Fruit fly (Drosophila melanogaster) whole organism, embryonic: Measurements from ENCODE around the gene janB.

ENCODE experiments used
- Abd-B ChIP-seq: fragments of 200-800 bp; sonication (Bioruptor generic); optimal IDR thresholded peaks from 2 replicates; lab custom pipeline; 2018; ENCODE audit warnings: missing biosample characterization, mild to moderate bottlenecking, missing genetic modification characterization, moderate library complexity
- Atf3 ChIP-seq: fragments of 200-800 bp; sonication (Bioruptor generic); optimal IDR thresholded peaks from 3 replicates; lab custom pipeline; 2016; ENCODE audit warnings: missing biosample characterization, missing genetic modification characterization
- CG1024 ChIP-seq: fragments of 200-800 bp; sonication (Bioruptor generic); IDR thresholded peaks from 2 replicates; pipeline ENCODE4 v1.3.6; 2022; ENCODE audit warnings: missing biosample characterization, missing genetic modification characterization
- CG11247 ChIP-seq: fragments of 200-800 bp; sonication (Bioruptor generic); IDR thresholded peaks from 2 replicates; pipeline ENCODE4 v1.3.6; 2022; ENCODE audit warnings: missing biosample characterization, missing genetic modification characterization
- CG12104 ChIP-seq: fragments of 200-800 bp; sonication (Bioruptor generic); optimal IDR thresholded peaks from 3 replicates; lab custom pipeline; 2016; ENCODE audit warnings: missing biosample characterization, missing genetic modification characterization
- CG13894 ChIP-seq: fragments of 200-800 bp; sonication (Bioruptor generic); optimal IDR thresholded peaks from 3 replicates; lab custom pipeline; 2018; ENCODE audit warnings: missing biosample characterization, mild to moderate bottlenecking, missing genetic modification characterization, moderate library complexity
- CG14710 ChIP-seq: fragments of 200-800 bp; sonication (Bioruptor generic); optimal IDR thresholded peaks from 3 replicates; lab custom pipeline; 2019; ENCODE audit warnings: missing biosample characterization, mild to moderate bottlenecking, missing genetic modification characterization, moderate library complexity
- CG17568 ChIP-seq: fragments of 200-800 bp; sonication (Bioruptor generic); optimal IDR thresholded peaks from 2 replicates; lab custom pipeline; 2018; ENCODE audit warnings: missing biosample characterization, mild to moderate bottlenecking, missing genetic modification characterization, moderate library complexity
- CG17802 ChIP-seq: fragments of 200-800 bp; sonication (Bioruptor generic); optimal IDR thresholded peaks from 2 replicates; lab custom pipeline; 2018; ENCODE audit warnings: missing biosample characterization, mild to moderate bottlenecking, missing genetic modification characterization, moderate library complexity
- CG18619 ChIP-seq: fragments of 200-800 bp; sonication (Bioruptor generic); optimal IDR thresholded peaks from 3 replicates; lab custom pipeline; 2017; ENCODE audit warnings: missing biosample characterization, mild to moderate bottlenecking, missing genetic modification characterization
- CG33213 ChIP-seq: fragments of 200-800 bp; sonication (Bioruptor generic); optimal IDR thresholded peaks from 3 replicates; lab custom pipeline; 2016; ENCODE audit warnings: missing biosample characterization, missing genetic modification characterization
- CG34422 ChIP-seq: fragments of 200-800 bp; sonication (Bioruptor generic); IDR thresholded peaks from 3 replicates; pipeline ENCODE4 v1.3.6; 2022; ENCODE audit warnings: missing biosample characterization, missing genetic modification characterization
- CG4282 ChIP-seq: fragments of 200-800 bp; sonication (Bioruptor generic); optimal IDR thresholded peaks from 2 replicates; lab custom pipeline; 2016; ENCODE audit warnings: missing biosample characterization, missing genetic modification characterization
- CG4328 ChIP-seq: fragments of 200-800 bp; sonication (Bioruptor generic); optimal IDR thresholded peaks from 3 replicates; lab custom pipeline; 2017; ENCODE audit warnings: missing biosample characterization, missing genetic modification reagents, missing genetic modification characterization
- CG4360 ChIP-seq: fragments of 200-800 bp; sonication (Bioruptor generic); IDR thresholded peaks from 2 replicates; pipeline ENCODE4 v1.3.6; 2022; ENCODE audit warnings: missing biosample characterization, missing genetic modification characterization
- CG6791 ChIP-seq: fragments of 200-800 bp; sonication (Bioruptor generic); IDR thresholded peaks from 3 replicates; pipeline ENCODE4 v1.3.6; 2022; ENCODE audit warnings: missing biosample characterization, missing genetic modification characterization; ENCODE audit not compliant: partially characterized antibody
- Dip2 ChIP-seq: fragments of 200-800 bp; sonication (Bioruptor generic); IDR thresholded peaks from 2 replicates; pipeline ENCODE4 v1.3.6; 2022; ENCODE audit warnings: missing biosample characterization, missing genetic modification characterization
- Doc3 ChIP-seq: fragments of 200-800 bp; sonication (Bioruptor generic); IDR thresholded peaks from 3 replicates; pipeline ENCODE4 v1.3.6; 2022; ENCODE audit warnings: missing biosample characterization, missing genetic modification characterization; ENCODE audit not compliant: partially characterized antibody
- H15 ChIP-seq: fragments of 200-800 bp; sonication (Bioruptor generic); IDR thresholded peaks from 3 replicates; pipeline ENCODE4 v1.3.6; 2022; ENCODE audit warnings: missing biosample characterization, missing genetic modification characterization
- HLH54F ChIP-seq: fragments of 200-800 bp; sonication (Bioruptor generic); optimal IDR thresholded peaks from 3 replicates; lab custom pipeline; 2016; ENCODE audit warnings: missing biosample characterization, missing genetic modification characterization
- Hmx ChIP-seq: fragments of 200-800 bp; sonication (Bioruptor generic); optimal IDR thresholded peaks from 2 replicates; lab custom pipeline; 2016; ENCODE audit warnings: missing biosample characterization, missing genetic modification characterization
- Hr51 ChIP-seq, 2 experiments: fragments of 200-800 bp; sonication (Bioruptor generic); optimal IDR thresholded peaks; 2 replicates in 1 of 2; 3 replicates in 1 of 2; lab custom pipeline; 2016 to 2018; ENCODE audit warnings: missing biosample characterization in 2 of 2, missing genetic modification characterization in 2 of 2, mild to moderate bottlenecking in 1 of 2, moderate library complexity in 1 of 2
- Kr ChIP-seq: fragments of 200-800 bp; sonication (Bioruptor generic); optimal IDR thresholded peaks from 2 replicates; lab custom pipeline; 2017; ENCODE audit warnings: missing biosample characterization, mild to moderate bottlenecking, missing genetic modification characterization
- MTF-1 ChIP-seq: fragments of 200-800 bp; sonication (Bioruptor generic); optimal IDR thresholded peaks from 2 replicates; lab custom pipeline; 2018; ENCODE audit warnings: missing biosample characterization, mild to moderate bottlenecking, missing genetic modification characterization, borderline replicate concordance
- Mrtf ChIP-seq: fragments of 200-800 bp; sonication (Bioruptor generic); IDR thresholded peaks from 3 replicates; pipeline ENCODE4 v1.3.6; 2022; ENCODE audit warnings: missing biosample characterization, missing genetic modification characterization
- Nf-YA ChIP-seq: fragments of 200-800 bp; sonication (Bioruptor generic); IDR thresholded peaks from 2 replicates; pipeline ENCODE4 v1.3.6; 2022; ENCODE audit warnings: missing biosample characterization, missing genetic modification characterization
- Opbp ChIP-seq: fragments of 200-800 bp; sonication (Bioruptor generic); IDR thresholded peaks from 3 replicates; pipeline ENCODE4 v1.3.6; 2022; ENCODE audit warnings: missing biosample characterization, missing genetic modification characterization; ENCODE audit not compliant: partially characterized antibody
- YL-1 ChIP-seq: fragments of 200-800 bp; sonication (Bioruptor generic); optimal IDR thresholded peaks from 3 replicates; lab custom pipeline; 2017; ENCODE audit warnings: missing biosample characterization, mild to moderate bottlenecking, missing genetic modification characterization
- ac ChIP-seq: fragments of 200-800 bp; sonication (Bioruptor generic); optimal IDR thresholded peaks from 3 replicates; lab custom pipeline; 2017; ENCODE audit warnings: missing biosample characterization, mild to moderate bottlenecking, missing genetic modification characterization
- amos ChIP-seq: fragments of 200-800 bp; sonication (Bioruptor generic); IDR thresholded peaks from 2 replicates; pipeline ENCODE4 v1.3.6; 2022; ENCODE audit warnings: missing biosample characterization, missing genetic modification characterization; ENCODE audit not compliant: partially characterized antibody
- ems ChIP-seq: fragments of 200-800 bp; sonication (Bioruptor generic); optimal IDR thresholded peaks from 3 replicates; lab custom pipeline; 2016; ENCODE audit warnings: missing biosample characterization, missing genetic modification characterization
- gro ChIP-seq: fragments of 200-800 bp; sonication (Bioruptor generic); optimal IDR thresholded peaks from 2 replicates; lab custom pipeline; 2016; ENCODE audit warnings: missing biosample characterization, missing genetic modification characterization
- ham ChIP-seq: fragments of 200-800 bp; sonication (Bioruptor generic); IDR thresholded peaks from 2 replicates; pipeline ENCODE4 v1.3.6; 2022; ENCODE audit warnings: missing biosample characterization, missing genetic modification characterization
- hb ChIP-seq: fragments of 200-800 bp; sonication (Bioruptor generic); IDR thresholded peaks from 3 replicates; pipeline ENCODE4 v1.3.6; 2022; ENCODE audit warnings: missing biosample characterization, missing genetic modification characterization; ENCODE audit not compliant: partially characterized antibody
- kah ChIP-seq: fragments of 200-800 bp; sonication (Bioruptor generic); optimal IDR thresholded peaks from 2 replicates; lab custom pipeline; 2018; ENCODE audit warnings: missing biosample characterization, mild to moderate bottlenecking, missing genetic modification characterization
- lov ChIP-seq, 2 experiments: fragments of 200-800 bp in 1 of 2; fragments of >200 bp in 1 of 2; sonication (Bioruptor generic) in 1 of 2; IDR thresholded peaks in 1 of 2; optimal IDR thresholded peaks in 1 of 2; 2 replicates in 1 of 2; 3 replicates in 1 of 2; pipeline versions ENCODE4 v1.3.6 to Lab custom; 2017 to 2022; ENCODE audit warnings: missing biosample characterization in 1 of 2, missing genetic modification characterization in 1 of 2
- nau ChIP-seq: fragments of 200-800 bp; sonication (Bioruptor generic); optimal IDR thresholded peaks from 3 replicates; lab custom pipeline; 2017; ENCODE audit warnings: missing biosample characterization, mild to moderate bottlenecking, missing genetic modification characterization, missing genetic modification reagents
- pan ChIP-seq, 4 experiments: fragments of >200 bp in 3 of 4; fragments of 200-800 bp in 1 of 4; sonication (Bioruptor generic) in 1 of 4; optimal IDR thresholded peaks in 3 of 4; IDR thresholded peaks in 1 of 4; 2 replicates each; pipeline versions ENCODE4 v1.3.6 to Lab custom; 2017 to 2022; ENCODE audit warnings: missing biosample characterization in 2 of 4, missing genetic modification characterization in 2 of 4, mixed read lengths in 1 of 4
- scrt ChIP-seq: fragments of 200-800 bp; sonication (Bioruptor generic); optimal IDR thresholded peaks from 2 replicates; lab custom pipeline; 2018; ENCODE audit warnings: missing biosample characterization, mild to moderate bottlenecking, missing genetic modification characterization, moderate library complexity
- slp2 ChIP-seq: fragments of 200-800 bp; sonication (Bioruptor generic); optimal IDR thresholded peaks from 2 replicates; lab custom pipeline; 2016; ENCODE audit warnings: missing biosample characterization, missing genetic modification characterization
- ssp ChIP-seq: fragments of 200-800 bp; sonication (Bioruptor generic); IDR thresholded peaks from 2 replicates; pipeline ENCODE4 v1.3.6; 2022; ENCODE audit warnings: missing biosample characterization, missing genetic modification characterization
- tna ChIP-seq: fragments of 200-800 bp; sonication (Bioruptor generic); IDR thresholded peaks from 2 replicates; pipeline ENCODE4 v1.3.6; 2022; ENCODE audit warnings: missing biosample characterization, missing genetic modification characterization; ENCODE audit not compliant: partially characterized antibody
- trh ChIP-seq: fragments of 200-800 bp; sonication (Bioruptor generic); optimal IDR thresholded peaks from 2 replicates; lab custom pipeline; 2016; ENCODE audit warnings: missing biosample characterization, missing genetic modification characterization
- ttk ChIP-seq: fragments of 200-800 bp; sonication (Bioruptor generic); IDR thresholded peaks from 2 replicates; pipeline ENCODE4 v2.1.2; 2022; ENCODE audit warnings: missing biosample characterization, missing genetic modification characterization
- usp ChIP-seq: fragments of >200 bp; optimal IDR thresholded peaks from 2 replicates; lab custom pipeline; 2017; ENCODE audit warnings: missing biosample characterization, missing genetic modification characterization
- wek ChIP-seq: fragments of 200-800 bp; sonication (Bioruptor generic); optimal IDR thresholded peaks from 3 replicates; lab custom pipeline; 2018; ENCODE audit warnings: missing biosample characterization, mild to moderate bottlenecking, missing genetic modification characterization, moderate library complexity
- zen2 ChIP-seq: fragments of 200-800 bp; sonication (Bioruptor generic); IDR thresholded peaks from 3 replicates; pipeline ENCODE4 v1.3.6; 2022; ENCODE audit warnings: missing biosample characterization, missing genetic modification characterization; ENCODE audit not compliant: partially characterized antibody

janB gene

dm6 chr3R:30021559-30022451, 16.7 kb downstream of the janB start, which contains the start of gene Mgat2 (continued):
- TF ChIP-seq CG14710 (tag; lab: Kevin White, UChicago) (peak; percentile 19), CG4282 (GFP tag; lab: Kevin White, UChicago) (no peak), HLH54F (GFP tag; lab: Kevin White, UChicago) (no peak), hb (GFP tag; lab: Robert Waterston, UW) (peak; percentile 75), CG17802 (tag; lab: Kevin White, UChicago) (no peak), Opbp (GFP tag; lab: Robert Waterston, UW) (peak; percentile 81), amos (GFP tag; lab: Robert Waterston, UW) (peak; percentile 85), CG4328 (peak; percentile 9), trh (GFP tag; lab: Kevin White, UChicago) (no peak), ttk (GFP tag; lab: Robert Waterston, UW) (no peak), usp (GFP tag; lab: Kevin White, UChicago) (no peak), Abd-B (no peak), CG6791 (peak; percentile 86), Hmx (GFP tag; lab: Kevin White, UChicago) (no peak), Atf3 (GFP tag; lab: Kevin White, UChicago) (no peak), wek (GFP tag; lab: Kevin White, UChicago) (peak; percentile 70), Nf-YA (GFP tag; lab: Robert Waterston, UW) (no peak), MTF-1 (GFP tag; lab: Kevin White, UChicago) (peak; percentile 62), gro (GFP tag; lab: Kevin White, UChicago) (peak; percentile 45), scrt (peak; percentile 32), tna (GFP tag; lab: Robert Waterston, UW) (peak; percentile 72; the same call in 1 of the 2 replicates), H15 (GFP tag; lab: Robert Waterston, UW) (no peak), ems (GFP tag; lab: Kevin White, UChicago) (peak; percentile 11), CG18619 (GFP tag; lab: Kevin White, UChicago) (no peak), CG34422 (GFP tag; lab: Robert Waterston, UW) (peak; percentile 79; the same call in 1 of the 3 replicates), slp2 (GFP tag; lab: Kevin White, UChicago) (no peak), CG4360 (GFP tag; lab: Robert Waterston, UW) (peak; percentile 92), Kr (no peak), ssp (no peak), zen2 (GFP tag; lab: Robert Waterston, UW) (peak; percentile 90), CG17568 (no peak), lov (optimal IDR thresholded peaks at IDR 0.05; lab: Kevin White, UChicago) (no peak), lov (GFP tag; IDR thresholded peaks at IDR 0.05; lab: Robert Waterston, UW) (0 out of 3 replicates have a peak, but pooled peaks have one; percentile 29), CG33213 (GFP tag; lab: Kevin White, UChicago) (peak; percentile 5), CG1024 (no peak; the same call in 1 of the 2 replicates), ac (GFP tag; lab: Kevin White, UChicago) (peak; percentile 51), YL-1 (GFP tag; lab: Kevin White, UChicago) (peak; percentile 65), pan (optimal IDR thresholded peaks at IDR 0.05; lab: Kevin White, UChicago) (no peak), pan (GFP tag; optimal IDR thresholded peaks at IDR 0.05 in 1 of 2, IDR thresholded peaks at IDR 0.05 in 1 of 2) (no peak), Doc3 (GFP tag; lab: Robert Waterston, UW) (peak; percentile 94), CG13894 (tag; lab: Kevin White, UChicago) (peak; percentile 48), Mrtf (no peak), CG12104 (no peak), kah (GFP tag; lab: Kevin White, UChicago) (peak; percentile 58), Dip2 (no peak), nau (GFP tag; lab: Kevin White, UChicago) (no peak), ham (GFP tag; lab: Robert Waterston, UW) (no peak), CG11247 (GFP tag; lab: Robert Waterston, UW) (no peak), Hr51 (GFP tag; optimal IDR thresholded peaks at IDR 0.05; lab: Kevin White, UChicago) (no peak)
